Worm (Caenorhabditis elegans): ENCODE measurements around the gene Y43C5A.3.
A peak's percentile ranks its signal among the peaks of the same experiment; 100 is the strongest.

The Y43C5A.3 gene

ce11 chrIV:10262882-10263281, 11.0 kb upstream of the Y43C5A.3 start:
- TF ChIP-seq F33H1.4 (GFP tag; IDR thresholded peaks at IDR 0.05) (peak; percentile 63), dox-1 (GFP tag; IDR thresholded peaks at IDR 0.05) (0 out of 2 replicates have a peak, but pooled peaks have one; percentile 40), Y95B8A.8 (GFP tag; IDR thresholded peaks at IDR 0.05) (0 out of 2 replicates have a peak, but pooled peaks have one; percentile 59), egrh-3 (GFP tag; IDR thresholded peaks at IDR 0.05) (peak; percentile 83), egl-18 (GFP tag; IDR thresholded peaks at IDR 0.05) (0 out of 2 replicates have a peak, but pooled peaks have one; percentile 15), aptf-3 (GFP tag; IDR thresholded peaks at IDR 0.05) (0 out of 2 replicates have a peak, but pooled peaks have one; percentile 36), pbrm-1 (GFP tag; IDR thresholded peaks at IDR 0.05) (peak; percentile 52; the same call in 1 of the 2 replicates), F37B4.10 (GFP tag; IDR thresholded peaks at IDR 0.05) (0 out of 2 replicates have a peak, but pooled peaks have one; percentile 85), D2030.7 (GFP tag; IDR thresholded peaks at IDR 0.05) (0 out of 2 replicates have a peak, but pooled peaks have one; percentile 37), B0019.2 (GFP tag; conservative IDR thresholded peaks at IDR 0.05) (peak; percentile 4; the same call in 1 of the 2 replicates), madf-6 (GFP tag; IDR thresholded peaks at IDR 0.05) (0 out of 2 replicates have a peak, but pooled peaks have one; percentile 33), lag-1 (GFP tag; IDR thresholded peaks at IDR 0.05) (0 out of 2 replicates have a peak, but pooled peaks have one; percentile 8)

ce11 chrIV:10269137-10269933, 4.5 kb upstream of the Y43C5A.3 start, which contains the start of the genes nspd-7 and Y43C5A.2:
TSS of gene nspd-7 (minus strand) at chrIV:10269187.
TSS of gene Y43C5A.2 (plus strand) at chrIV:10269883.
- TF ChIP-seq nhr-80 (tag; optimal IDR thresholded peaks at IDR 0.05), result peak; percentile 43
- TF ChIP-seq dpff-1 (tag; optimal IDR thresholded peaks at IDR 0.05), result no peak

ce11 chrIV:10273360-10273759, 476 bp upstream of the Y43C5A.3 start:
- TF ChIP-seq lin-54 (GFP tag; optimal IDR thresholded peaks at IDR 0.05) (no peak), ets-4 (GFP tag; optimal IDR thresholded peaks at IDR 0.05) (no peak), lsl-1 (GFP tag; optimal IDR thresholded peaks at IDR 0.05) (no peak), ceh-58 (GFP tag; IDR thresholded peaks at IDR 0.05) (no peak), madf-6 (GFP tag; IDR thresholded peaks at IDR 0.05) (no peak), egrh-3 (GFP tag; IDR thresholded peaks at IDR 0.05) (no peak), C06A6.2 (GFP tag; conservative IDR thresholded peaks at IDR 0.05) (no peak), B0336.3 (GFP tag; IDR thresholded peaks at IDR 0.05) (no peak), ZK185.1 (tag; optimal IDR thresholded peaks at IDR 0.05; ENCODE audit: poor library complexity, severe bottlenecking) (no peak), ztf-25 (GFP tag; IDR thresholded peaks at IDR 0.05) (no peak), F55B11.4 (tag; optimal IDR thresholded peaks at IDR 0.05; ENCODE audit: borderline replicate concordance, insufficient read depth) (no peak), nfya-1 (tag; optimal IDR thresholded peaks at IDR 0.05; ENCODE audit: borderline replicate concordance, insufficient read depth) (no peak), him-1 (tag; optimal IDR thresholded peaks at IDR 0.05) (no peak)

- no peak for TF ChIP-seq athp-1 (tag; optimal IDR thresholded peaks at IDR 0.05)
- TF ChIP-seq dpl-1 (GFP tag; optimal IDR thresholded peaks at IDR 0.05), result no peak
- no peak for TF ChIP-seq rpc-1 (optimal IDR thresholded peaks at IDR 0.05)
- TF ChIP-seq rpc-1 (tag; optimal IDR thresholded peaks at IDR 0.05), result no peak
- no peak for TF ChIP-seq attf-3 (GFP tag; conservative IDR thresholded peaks at IDR 0.05)
- TF ChIP-seq egl-44 (GFP tag; IDR thresholded peaks at IDR 0.05), result no peak
- no peak for TF ChIP-seq Y95B8A.8 (GFP tag; IDR thresholded peaks at IDR 0.05)
- no peak for TF ChIP-seq ztf-25 (GFP tag; IDR thresholded peaks at IDR 0.05)
- no peak for TF ChIP-seq cebp-2 (GFP tag; IDR thresholded peaks at IDR 0.05)
- TF ChIP-seq fkh-3 (tag; optimal IDR thresholded peaks at IDR 0.05), result no peak
- TF ChIP-seq mes-4 (tag; optimal IDR thresholded peaks at IDR 0.05), result no peak
- TF ChIP-seq Y67H2A.10 (GFP tag; conservative IDR thresholded peaks at IDR 0.05), result no peak
- TF ChIP-seq nhr-90 (tag; optimal IDR thresholded peaks at IDR 0.05), result no peak
- TF ChIP-seq pbrm-1 (GFP tag; IDR thresholded peaks at IDR 0.05), result no peak
- TF ChIP-seq F37B4.10 (GFP tag; IDR thresholded peaks at IDR 0.05), result no peak
- no peak for TF ChIP-seq F57C9.4 (tag; optimal IDR thresholded peaks at IDR 0.05)
- TF ChIP-seq him-1 (tag; optimal IDR thresholded peaks at IDR 0.05), result no peak
- TF ChIP-seq lag-1 (GFP tag; IDR thresholded peaks at IDR 0.05), result no peak
- TF ChIP-seq sea-2 (GFP tag; IDR thresholded peaks at IDR 0.05), result no peak
These were observed 1.2 kb downstream of the Y43C5A.3 start for ce11 chrIV:10275050-10275449.

Measured in whole organism, young adult.